Worm (Caenorhabditis elegans) whole organism, dauer: ENCODE data around the gene idpa-1.

Source experiments
- unc-62 ChIP-seq: sonication (generic microtip); optimal IDR thresholded peaks from 2 replicates; lab custom pipeline; 2017; ENCODE audit warnings: missing biosample characterization, missing genetic modification reagents, missing genetic modification characterization

Gene idpa-1

DNA sequence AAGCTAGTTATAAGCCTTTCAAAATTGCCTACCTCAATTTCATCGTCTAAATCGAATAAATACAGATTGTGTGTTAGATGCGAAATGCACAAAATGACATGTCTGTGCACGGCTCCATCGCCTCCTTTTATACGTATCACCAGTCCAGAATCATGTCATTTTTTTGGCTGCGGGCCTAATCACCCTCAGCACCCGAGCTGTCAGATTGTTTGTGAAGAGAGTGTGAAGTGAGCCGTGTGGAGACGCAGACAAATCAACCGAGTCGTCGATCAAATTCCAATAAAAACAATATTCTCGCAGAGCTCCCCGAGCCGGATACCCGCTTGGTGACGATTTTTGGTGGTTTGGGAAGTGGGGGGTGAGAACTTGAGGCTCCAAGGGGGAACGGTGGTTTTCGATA lies at the start of gene idpa-1:
TSS of gene idpa-1 (minus strand) at position 101 of the 400 bp plus-strand sequence.
- no peak for TF ChIP-seq unc-62 (GFP tag; lab: Kevin White, UChicago)

- no peak for TF ChIP-seq unc-62 (GFP tag; lab: Kevin White, UChicago)
Observed at ce11 chrIII:2948310-2948961, 47.4 kb upstream of the idpa-1 start.

DNA sequence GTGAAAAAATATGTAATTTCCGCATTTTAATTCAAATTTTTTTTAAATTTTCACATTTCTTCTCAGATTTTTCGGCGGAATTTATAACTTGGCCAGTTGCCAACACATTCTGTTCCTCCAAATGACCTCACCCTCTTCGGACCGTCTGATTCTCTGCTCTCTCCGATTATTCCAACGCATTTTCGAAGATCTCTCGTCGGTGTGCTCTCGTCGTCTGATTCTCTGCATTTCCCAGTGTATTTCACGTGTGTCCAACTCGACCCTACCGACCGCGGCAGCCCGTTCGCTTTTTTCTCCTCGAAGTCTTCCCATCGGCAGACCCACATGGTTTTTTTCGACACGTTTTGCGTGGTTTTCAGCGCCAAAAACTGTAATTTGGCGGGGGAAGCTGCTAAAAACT lies 46.2 kb upstream of the idpa-1 start:
- no peak for TF ChIP-seq unc-62 (GFP tag; lab: Kevin White, UChicago)

- no peak for TF ChIP-seq unc-62 (GFP tag; lab: Kevin White, UChicago)
Observed at ce11 chrIII:2946626-2947168, 45.7 kb upstream of the idpa-1 start, which contains the start of gene H05C05.1. Gene H05C05.1 (plus strand): TSS chrIII:2947118.

ce11 chrIII:2946101-2946500 lies 45.1 kb upstream of the idpa-1 start, which contains the start of gene H05C05.4:
Gene H05C05.4 (minus strand): TSS chrIII:2946201.
- TF ChIP-seq unc-62 (GFP tag; lab: Kevin White, UChicago), result no peak

ce11 chrIII:2943995-2944394 lies 43.0 kb upstream of the idpa-1 start, which contains the start of gene R10F2.6:
Gene R10F2.6 (minus strand): TSS chrIII:2944095.
- TF ChIP-seq unc-62 (GFP tag; lab: Kevin White, UChicago), result no peak

DNA sequence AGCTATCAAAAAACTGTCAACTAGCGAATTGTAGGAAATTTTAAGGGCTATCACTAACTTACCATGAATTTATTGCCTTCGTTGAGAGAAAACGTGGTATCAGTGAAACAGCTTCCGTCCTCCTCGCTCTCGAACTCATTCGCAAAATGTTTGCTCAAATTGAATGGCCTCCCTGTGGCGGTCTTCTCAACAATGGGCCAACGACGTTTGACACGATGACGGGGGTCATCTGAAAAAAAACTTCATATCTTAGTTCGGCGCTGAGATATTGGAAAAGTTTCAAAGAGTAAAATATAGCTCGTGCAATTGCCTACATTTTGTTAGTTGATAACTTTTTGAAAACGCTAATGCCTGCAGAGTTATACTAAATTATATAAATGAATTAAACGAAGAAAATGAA lies 40.6 kb upstream of the idpa-1 start:
- TF ChIP-seq unc-62 (GFP tag; lab: Kevin White, UChicago), result no peak

ce11 chrIII:2937780-2938179 lies 36.8 kb upstream of the idpa-1 start:
- TF ChIP-seq unc-62 (GFP tag; lab: Kevin White, UChicago), result no peak

DNA sequence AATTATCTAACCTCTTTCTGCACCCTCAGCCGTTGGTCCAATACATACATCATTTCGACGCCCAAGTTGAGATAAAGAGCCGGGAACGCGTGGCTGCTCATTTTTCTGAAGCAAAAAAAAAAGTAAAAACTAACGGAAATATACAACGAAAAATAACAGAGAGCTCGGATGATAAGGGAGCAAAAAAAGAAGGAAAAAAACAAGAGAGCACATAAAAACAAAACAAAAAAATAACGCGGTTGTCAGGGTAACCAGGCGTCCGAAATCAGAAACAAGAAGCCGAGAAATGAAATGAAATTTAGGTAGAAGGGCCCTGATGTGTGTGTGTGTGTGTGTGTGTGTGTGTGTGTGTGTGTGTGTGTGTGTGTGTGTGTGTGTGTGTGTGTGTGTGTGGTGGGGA lies 23.6 kb upstream of the idpa-1 start, which contains the start of gene R10F2.5:
TSS of gene R10F2.5 (minus strand) at position 101 of the 400 bp plus-strand sequence.
- TF ChIP-seq unc-62 (GFP tag; lab: Kevin White, UChicago), result no peak

DNA sequence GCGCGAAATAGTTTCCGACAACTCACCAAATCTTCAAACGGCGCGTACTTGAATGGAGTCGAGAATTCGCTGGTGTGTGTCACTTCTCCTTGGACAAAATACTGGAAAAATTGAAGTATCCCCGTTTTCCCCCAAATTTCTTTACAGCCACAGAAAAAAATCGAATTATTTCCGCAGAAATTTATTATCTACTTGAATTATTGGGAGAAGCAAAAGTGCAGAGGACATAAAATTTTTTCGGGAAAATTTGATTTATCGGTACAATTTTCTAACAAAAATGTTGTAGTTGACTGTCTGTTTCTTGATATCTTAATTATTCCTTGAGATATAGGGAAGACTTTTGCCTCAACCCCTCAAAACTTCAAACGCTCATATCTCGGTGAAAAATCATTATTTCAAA lies 22.0 kb upstream of the idpa-1 start, which contains the start of gene R10F2.4:
TSS of gene R10F2.4 (minus strand) at position 101 of the 400 bp plus-strand sequence.
- TF ChIP-seq unc-62 (GFP tag; lab: Kevin White, UChicago), result no peak

DNA sequence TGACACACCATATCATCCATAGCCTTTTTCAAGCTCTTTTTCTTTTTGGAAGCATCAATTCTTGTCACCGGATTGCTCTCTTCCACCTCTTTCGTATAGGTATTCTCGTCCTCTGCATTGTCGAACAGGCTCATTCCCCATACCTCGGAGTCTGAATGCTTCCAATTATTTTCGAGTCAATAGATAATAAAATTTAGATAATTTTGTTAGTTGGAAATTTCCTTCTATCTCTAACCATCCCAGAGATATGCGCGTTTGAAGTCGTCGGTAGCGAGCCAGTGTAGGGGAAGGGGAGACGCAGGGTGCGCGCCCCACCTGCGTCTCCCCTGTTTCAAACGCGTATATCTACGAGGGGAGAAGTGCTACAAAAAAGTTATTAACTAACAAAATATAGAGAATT lies 19.8 kb upstream of the idpa-1 start:
- no peak for TF ChIP-seq unc-62 (GFP tag; lab: Kevin White, UChicago)

DNA sequence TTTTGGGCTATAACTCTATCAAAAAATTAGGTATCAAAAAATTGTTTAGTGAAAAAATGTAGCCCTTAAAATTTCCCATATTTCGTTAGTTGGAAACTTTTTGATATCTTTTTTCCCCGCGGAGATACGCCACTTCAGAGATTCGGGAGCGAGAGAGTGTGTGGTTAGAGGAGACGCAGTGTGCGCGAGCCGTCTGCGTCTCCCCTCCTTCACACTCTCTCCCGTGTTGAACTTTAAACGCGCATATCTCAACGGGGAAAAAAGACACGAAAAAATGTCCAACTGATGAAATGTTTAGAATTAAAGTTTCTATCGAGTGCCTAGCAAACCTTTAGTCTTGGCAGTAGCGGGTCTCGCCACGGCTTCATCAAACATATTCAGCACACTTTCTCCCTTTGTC lies 19.3 kb upstream of the idpa-1 start:
- TF ChIP-seq unc-62 (GFP tag; lab: Kevin White, UChicago), result no peak

DNA sequence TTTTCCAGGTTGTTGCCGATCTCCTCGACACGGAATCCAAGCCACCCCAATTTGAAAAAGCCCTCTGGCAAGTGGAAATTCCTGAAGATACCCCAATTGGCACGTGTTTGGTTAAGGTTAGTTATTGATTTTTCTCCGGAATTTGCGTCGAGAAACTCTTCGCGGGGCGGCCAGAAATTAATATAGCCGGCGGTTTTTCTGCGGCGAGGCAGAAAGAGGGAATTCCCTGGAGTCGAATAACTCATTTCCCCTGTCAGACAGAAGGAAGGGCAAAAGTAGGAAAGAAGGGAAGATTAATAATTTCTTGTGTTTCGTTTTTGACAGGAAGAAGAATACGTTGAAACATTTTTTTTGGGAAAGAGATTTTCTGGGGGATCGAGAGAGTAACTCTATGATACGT lies 17.6 kb upstream of the idpa-1 start:
- no peak for TF ChIP-seq unc-62 (GFP tag; lab: Kevin White, UChicago)

DNA sequence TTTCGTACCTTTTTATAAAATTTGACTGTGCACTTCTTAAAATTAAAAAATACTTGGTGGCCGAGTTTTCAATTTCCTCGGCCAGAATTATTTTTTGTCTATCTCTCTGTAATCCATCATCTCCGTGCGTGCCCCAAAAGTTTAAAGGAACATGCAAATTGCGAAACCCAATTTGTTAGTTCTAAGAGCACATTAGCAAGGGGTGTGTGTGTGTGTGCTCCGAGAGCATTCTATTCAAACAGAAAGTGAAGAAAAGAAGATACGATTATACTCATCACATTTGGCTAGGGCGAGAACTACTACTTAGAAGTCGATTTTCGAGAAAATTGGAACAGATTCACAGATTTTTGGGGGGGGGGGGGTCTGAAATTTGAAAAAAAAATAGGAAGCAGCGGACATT lies 13.0 kb upstream of the idpa-1 start:
- no peak for TF ChIP-seq unc-62 (GFP tag; lab: Kevin White, UChicago)

DNA sequence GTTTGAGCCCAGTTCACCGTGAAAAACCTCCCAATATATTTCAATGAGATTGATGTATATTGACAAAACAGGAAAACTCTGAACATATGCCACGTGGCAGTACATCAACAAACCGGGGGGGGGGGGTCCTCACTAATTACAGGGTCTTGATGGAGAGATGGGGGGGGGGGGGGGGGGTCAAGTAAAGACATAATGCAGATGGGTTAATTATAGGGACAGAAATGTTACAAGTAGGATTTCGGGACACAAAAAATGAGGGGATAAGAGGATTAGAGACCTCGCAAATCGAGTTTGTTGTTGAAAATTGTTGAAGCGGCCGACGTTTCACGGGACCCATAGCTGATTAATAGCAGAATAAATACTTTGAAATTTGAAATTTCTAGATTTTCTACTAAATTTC lies 11.9 kb upstream of the idpa-1 start:
- TF ChIP-seq unc-62 (GFP tag; lab: Kevin White, UChicago), result no peak

- TF ChIP-seq unc-62 (GFP tag; lab: Kevin White, UChicago), result no peak
Observed at ce11 chrIII:2910606-2911005, 9.6 kb upstream of the idpa-1 start, which contains the start of gene cdh-1. Gene cdh-1 (plus strand): TSS chrIII:2910906.

- TF ChIP-seq unc-62 (GFP tag; lab: Kevin White, UChicago), result no peak
Observed at ce11 chrIII:2908859-2909258, 7.8 kb upstream of the idpa-1 start.
